Worm (Caenorhabditis elegans) whole organism, L4 larva: Measurements from ENCODE around the gene crls-1.

Experiments
- D1046.2 ChIP-seq: fragments of 200-800 bp; sonication (Bioruptor generic); IDR thresholded peaks from 2 replicates; pipeline ENCODE4 v1.3.6; 2022; ENCODE audit warnings: missing genetic modification characterization, missing compliant biosample characterization
- F37D6.2 ChIP-seq: sonication (generic microtip); optimal IDR thresholded peaks from 2 replicates; lab custom pipeline; 2016; ENCODE audit warnings: mild to moderate bottlenecking, missing genetic modification characterization, missing compliant biosample characterization
- F49E8.2 ChIP-seq: sonication (generic microtip); optimal IDR thresholded peaks from 2 replicates; lab custom pipeline; 2016; ENCODE audit warnings: missing compliant biosample characterization, mild to moderate bottlenecking, missing genetic modification characterization, borderline replicate concordance
- R02D3.7 ChIP-seq: fragments of 150-350 bp; sonication (generic microtip); optimal IDR thresholded peaks from 3 replicates; lab custom pipeline; 2014; ENCODE audit warnings: missing biosample characterization, missing genetic modification characterization
- T26A8.4 ChIP-seq: fragments of 200-800 bp; sonication (Bioruptor generic); IDR thresholded peaks from 2 replicates; pipeline ENCODE4 v1.3.6; 2022; ENCODE audit warnings: missing genetic modification characterization, missing compliant biosample characterization
- Y105C5A.15 ChIP-seq: fragments of 200-800 bp; sonication (Bioruptor generic); IDR thresholded peaks from 2 replicates; pipeline ENCODE4 v1.3.6; 2022; ENCODE audit warnings: missing genetic modification characterization, missing compliant biosample characterization
- Y48G9A.11 ChIP-seq: fragments of 200-800 bp; sonication (Bioruptor generic); IDR thresholded peaks from 2 replicates; pipeline ENCODE4 v1.3.6; 2022; ENCODE audit warnings: missing genetic modification reagents, missing genetic modification characterization, missing compliant biosample characterization
- Y5F2A.4 ChIP-seq: fragments of 200-800 bp; sonication (Bioruptor generic); optimal IDR thresholded peaks from 2 replicates; lab custom pipeline; 2018; ENCODE audit warnings: mild to moderate bottlenecking, missing genetic modification characterization, missing compliant biosample characterization
- ZK337.2 ChIP-seq: fragments of 200-800 bp; sonication (Bioruptor generic); IDR thresholded peaks from 2 replicates; pipeline ENCODE4 v1.3.6; 2022; ENCODE audit warnings: missing genetic modification reagents, missing genetic modification characterization, missing compliant biosample characterization
- arid-1 ChIP-seq: fragments of 200-800 bp; sonication (Bioruptor generic); conservative IDR thresholded peaks from 2 replicates; pipeline ENCODE4 v1.3.6; 2022; ENCODE audit warnings: missing genetic modification reagents, missing genetic modification characterization, missing compliant biosample characterization
- attf-4 ChIP-seq: sonication (generic microtip); optimal IDR thresholded peaks from 3 replicates; lab custom pipeline; 2017; ENCODE audit warnings: missing biosample characterization, missing genetic modification characterization
- ceh-28 ChIP-seq: fragments of 150-350 bp; optimal IDR thresholded peaks from 2 replicates; lab custom pipeline; 2014; ENCODE audit warnings: missing biosample characterization, missing genetic modification reagents, missing genetic modification characterization
- ceh-62 ChIP-seq: sonication (generic microtip); optimal IDR thresholded peaks from 2 replicates; lab custom pipeline; 2017; ENCODE audit warnings: missing biosample characterization, missing genetic modification characterization
- ceh-82 ChIP-seq: sonication (generic microtip); optimal IDR thresholded peaks from 2 replicates; lab custom pipeline; 2017; ENCODE audit warnings: missing biosample characterization, missing genetic modification characterization
- ces-1 ChIP-seq: fragments of 150-350 bp; sonication (generic microtip); optimal IDR thresholded peaks from 4 replicates; lab custom pipeline; 2014; ENCODE audit warnings: missing biosample characterization, missing genetic modification reagents, missing genetic modification characterization
- dmd-9 ChIP-seq: fragments of 200-800 bp; sonication (Bioruptor generic); IDR thresholded peaks from 2 replicates; pipeline ENCODE4 v1.3.6; 2022; ENCODE audit warnings: missing genetic modification reagents, missing genetic modification characterization, missing compliant biosample characterization
- dve-1 ChIP-seq: sonication (generic microtip); optimal IDR thresholded peaks from 2 replicates; lab custom pipeline; 2017; ENCODE audit warnings: antibody characterized with exemption, mild to moderate bottlenecking, missing genetic modification characterization, missing compliant biosample characterization; ENCODE audit not compliant: insufficient read depth
- egl-27 ChIP-seq: sonication (generic microtip); optimal IDR thresholded peaks from 3 replicates; lab custom pipeline; 2017; ENCODE audit warnings: missing biosample characterization, missing genetic modification reagents, missing genetic modification characterization
- fos-1 ChIP-seq: fragments of 150-350 bp; optimal IDR thresholded peaks from 2 replicates; lab custom pipeline; 2014; ENCODE audit warnings: missing biosample characterization, missing genetic modification characterization
- hif-1 ChIP-seq, 2 experiments: sonication (generic microtip); optimal IDR thresholded peaks; 2 replicates each; lab custom pipeline; 2016 to 2017; ENCODE audit warnings: missing compliant biosample characterization in 2 of 2, missing genetic modification characterization in 2 of 2, missing genetic modification reagents in 2 of 2, missing genotype in 2 of 2, mild to moderate bottlenecking in 1 of 2
- hlh-11 ChIP-seq: fragments of 200-800 bp; sonication (Bioruptor generic); optimal IDR thresholded peaks from 2 replicates; lab custom pipeline; 2018; ENCODE audit warnings: mild to moderate bottlenecking, missing genetic modification characterization, missing compliant biosample characterization
- jun-1 ChIP-seq: fragments of 150-350 bp; optimal IDR thresholded peaks from 2 replicates; lab custom pipeline; 2014; ENCODE audit warnings: missing biosample characterization, missing genetic modification reagents, missing genetic modification characterization
- lim-7 ChIP-seq: fragments of 200-800 bp; sonication (Bioruptor generic); IDR thresholded peaks from 2 replicates; pipeline ENCODE4 v1.3.6; 2022; ENCODE audit warnings: missing genetic modification characterization, missing compliant biosample characterization
- lin-1 ChIP-seq: fragments of 200-800 bp; sonication (Bioruptor generic); IDR thresholded peaks from 2 replicates; pipeline ENCODE4 v1.3.6; 2022; ENCODE audit warnings: missing genetic modification reagents, missing genetic modification characterization, missing compliant biosample characterization
- lin-15B ChIP-seq: fragments of 150-350 bp; sonication (generic microtip); optimal IDR thresholded peaks from 3 replicates; lab custom pipeline; 2014; ENCODE audit warnings: missing biosample characterization, missing genetic modification characterization
- lin-29 ChIP-seq: fragments of 200-800 bp; sonication (Bioruptor generic); IDR thresholded peaks from 2 replicates; pipeline ENCODE4 v1.3.6; 2022; ENCODE audit warnings: missing genetic modification reagents, missing genetic modification characterization, missing compliant biosample characterization
- lin-38 ChIP-seq: fragments of 200-800 bp; sonication (Bioruptor generic); IDR thresholded peaks from 2 replicates; pipeline ENCODE4 v1.3.6; 2022; ENCODE audit warnings: missing genetic modification reagents, missing genetic modification characterization, missing compliant biosample characterization
- lin-39 ChIP-seq: fragments of 150-350 bp; optimal IDR thresholded peaks from 2 replicates; lab custom pipeline; 2014; ENCODE audit warnings: missing biosample characterization, missing genetic modification reagents, missing genetic modification characterization
- lir-3 ChIP-seq: sonication (generic microtip); optimal IDR thresholded peaks from 2 replicates; lab custom pipeline; 2016; ENCODE audit warnings: mild to moderate bottlenecking, missing genetic modification characterization, missing compliant biosample characterization
- lsy-2 ChIP-seq, 2 experiments: fragments of 150-350 bp in 1 of 2; sonication (generic microtip) in 1 of 2; optimal IDR thresholded peaks; 2 replicates each; lab custom pipeline; 2014 to 2017; ENCODE audit warnings: missing biosample characterization in 2 of 2, missing genetic modification characterization in 2 of 2
- madf-9 ChIP-seq: fragments of 200-800 bp; sonication (Bioruptor generic); conservative IDR thresholded peaks from 2 replicates; pipeline ENCODE4 v1.3.6; 2022; ENCODE audit warnings: missing genetic modification reagents, missing genetic modification characterization, missing compliant biosample characterization
- mep-1 ChIP-seq: fragments of 150-350 bp; sonication (generic microtip); optimal IDR thresholded peaks from 3 replicates; lab custom pipeline; 2014; ENCODE audit warnings: missing biosample characterization, missing genetic modification characterization
- mes-2 ChIP-seq: sonication (generic microtip); optimal IDR thresholded peaks from 2 replicates; lab custom pipeline; 2016; ENCODE audit warnings: missing genotype, mild to moderate bottlenecking, missing genetic modification characterization, missing compliant biosample characterization; ENCODE audit not compliant: poor library complexity, severe bottlenecking
- nhr-10 ChIP-seq: fragments of 150-350 bp; optimal IDR thresholded peaks from 2 replicates; lab custom pipeline; 2014; ENCODE audit warnings: missing biosample characterization, missing genetic modification characterization
- nhr-11 ChIP-seq: fragments of 150-350 bp; optimal IDR thresholded peaks from 2 replicates; lab custom pipeline; 2014; ENCODE audit warnings: missing biosample characterization, missing genetic modification characterization
- nhr-111 ChIP-seq: fragments of 200-800 bp; sonication (Bioruptor generic); optimal IDR thresholded peaks from 2 replicates; lab custom pipeline; 2018; ENCODE audit warnings: mild to moderate bottlenecking, missing genetic modification characterization, missing compliant biosample characterization
- nhr-25 ChIP-seq: sonication (generic microtip); optimal IDR thresholded peaks from 2 replicates; lab custom pipeline; 2017; ENCODE audit warnings: missing genetic modification characterization, mild to moderate bottlenecking, missing compliant biosample characterization, antibody characterized with exemption, moderate library complexity, borderline replicate concordance; ENCODE audit not compliant: insufficient read depth
- nhr-28 ChIP-seq: fragments of 150-350 bp; optimal IDR thresholded peaks from 2 replicates; lab custom pipeline; 2014; ENCODE audit warnings: missing biosample characterization, missing genetic modification characterization
- nhr-42 ChIP-seq: fragments of 200-800 bp; sonication (Bioruptor generic); IDR thresholded peaks from 2 replicates; pipeline ENCODE4 v1.3.6; 2022; ENCODE audit warnings: missing genetic modification characterization, missing compliant biosample characterization
- nhr-48 ChIP-seq: sonication (generic microtip); optimal IDR thresholded peaks from 2 replicates; lab custom pipeline; 2016; ENCODE audit warnings: mild to moderate bottlenecking, missing genetic modification characterization, missing compliant biosample characterization
- php-3 ChIP-seq: fragments of 200-800 bp; sonication (Bioruptor generic); IDR thresholded peaks from 2 replicates; pipeline ENCODE4 v1.3.6; 2022; ENCODE audit warnings: missing genetic modification reagents, missing genetic modification characterization, missing compliant biosample characterization
- rbr-2 ChIP-seq: sonication (generic microtip); optimal IDR thresholded peaks from 2 replicates; lab custom pipeline; 2016; ENCODE audit warnings: missing genotype, missing genetic modification characterization, missing compliant biosample characterization
- saeg-2 ChIP-seq: fragments of 200-800 bp; sonication (Bioruptor generic); IDR thresholded peaks from 2 replicates; pipeline ENCODE4 v1.3.6; 2022; ENCODE audit warnings: missing genetic modification reagents, missing genetic modification characterization, missing compliant biosample characterization
- sdz-12 ChIP-seq: fragments of 200-800 bp; sonication (Bioruptor generic); optimal IDR thresholded peaks from 2 replicates; lab custom pipeline; 2018; ENCODE audit warnings: mild to moderate bottlenecking, missing genetic modification characterization, missing compliant biosample characterization
- set-16 ChIP-seq: fragments of 200-800 bp; sonication (Bioruptor generic); IDR thresholded peaks from 2 replicates; pipeline ENCODE4 v1.3.6; 2022; ENCODE audit warnings: missing genetic modification reagents, missing genetic modification characterization, missing compliant biosample characterization
- spr-1 ChIP-seq: sonication (generic microtip); optimal IDR thresholded peaks from 2 replicates; lab custom pipeline; 2016; ENCODE audit warnings: mild to moderate bottlenecking, missing genetic modification characterization, missing compliant biosample characterization
- spr-3 ChIP-seq: fragments of 200-800 bp; sonication (Bioruptor generic); optimal IDR thresholded peaks from 2 replicates; lab custom pipeline; 2018; ENCODE audit warnings: mild to moderate bottlenecking, missing genetic modification characterization, missing compliant biosample characterization
- unc-130 ChIP-seq: sonication (generic microtip); optimal IDR thresholded peaks from 2 replicates; lab custom pipeline; 2016; ENCODE audit warnings: missing genetic modification reagents, missing genetic modification characterization, missing compliant biosample characterization
- unc-39 ChIP-seq: sonication (generic microtip); optimal IDR thresholded peaks from 2 replicates; lab custom pipeline; 2017; ENCODE audit warnings: missing biosample characterization, missing genetic modification characterization
- unc-62 ChIP-seq, 3 experiments: fragments of 150-350 bp in 1 of 3; sonication (generic microtip); optimal IDR thresholded peaks in 2 of 3; peaks in 1 of 3; 1 replicate in 1 of 3; 2 replicates in 2 of 3; lab custom pipeline; 2014 to 2017; ENCODE audit warnings: missing biosample characterization in 3 of 3, missing genetic modification characterization in 3 of 3, missing genetic modification reagents in 3 of 3, missing genotype in 1 of 3
- zag-1 ChIP-seq: fragments of 150-350 bp; optimal IDR thresholded peaks from 2 replicates; lab custom pipeline; 2014; ENCODE audit warnings: missing biosample characterization, missing genetic modification characterization

crls-1 gene

DNA sequence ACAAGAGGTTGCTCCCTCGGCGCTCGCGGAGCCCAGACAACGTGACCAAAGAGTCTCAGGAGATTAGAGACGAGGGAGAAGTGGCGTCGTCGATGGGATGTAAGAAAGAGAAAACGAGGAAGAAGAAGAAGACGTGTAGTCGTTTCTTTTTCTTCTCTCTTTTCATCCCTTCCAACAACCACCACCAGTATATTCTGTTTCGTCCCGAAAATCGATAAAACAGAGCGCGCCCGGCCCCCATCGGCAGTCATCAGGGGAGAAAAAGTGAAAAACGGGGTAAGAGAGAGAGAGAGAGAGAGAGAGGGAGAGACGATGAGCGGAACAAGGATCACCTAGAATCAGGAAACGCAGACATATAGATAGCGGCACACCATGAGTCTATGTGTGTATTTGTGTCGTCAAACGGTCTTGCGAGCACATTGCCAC, 21.8 kb downstream of the crls-1 start (continued):
- no peak for TF ChIP-seq nhr-10 (tag; lab: Kevin White, UChicago)
- TF ChIP-seq set-16 (GFP tag; lab: Robert Waterston, UW): peak; percentile 54
- no peak for TF ChIP-seq D1046.2 (GFP tag; lab: Robert Waterston, UW)
- TF ChIP-seq spr-3 (GFP tag; lab: Kevin White, UChicago): no peak
- no peak for TF ChIP-seq attf-4 (tag; lab: Kevin White, UChicago)
- peak; percentile 88 for TF ChIP-seq rbr-2
- TF ChIP-seq egl-27 (tag; lab: Kevin White, UChicago): no peak
- TF ChIP-seq hlh-11 (tag; lab: Kevin White, UChicago): peak; percentile 80
- TF ChIP-seq madf-9: peak; percentile 51; the same call in 1 of the 2 replicates
- TF ChIP-seq nhr-42: no peak
- peak; percentile 60 for TF ChIP-seq nhr-11 (tag; lab: Kevin White, UChicago)
- TF ChIP-seq unc-62 (GFP tag; optimal IDR thresholded peaks at IDR 0.05 in 1 of 2; lab: Kevin White, UChicago): no peak
- no peak for TF ChIP-seq unc-62 (tag; optimal IDR thresholded peaks at IDR 0.05; lab: Kevin White, UChicago)
- no peak for TF ChIP-seq lin-29 (GFP tag; lab: Robert Waterston, UW)
- TF ChIP-seq R02D3.7 (tag; lab: Kevin White, UChicago): no peak
- TF ChIP-seq dve-1 (tag; lab: Kevin White, UChicago): peak; percentile 71
- no peak for TF ChIP-seq unc-39 (tag; lab: Kevin White, UChicago)
- TF ChIP-seq mep-1: peak; percentile 83
- no peak for TF ChIP-seq nhr-25
- no peak for TF ChIP-seq ceh-62 (tag; lab: Kevin White, UChicago)
- TF ChIP-seq zag-1 (tag; lab: Kevin White, UChicago): no peak
- no peak for TF ChIP-seq Y5F2A.4 (GFP tag; lab: Kevin White, UChicago)
- TF ChIP-seq dmd-9 (GFP tag; lab: Robert Waterston, UW): no peak
- peak; percentile 60 to 77 for TF ChIP-seq lsy-2 (tag; optimal IDR thresholded peaks at IDR 0.05; lab: Kevin White, UChicago)
- 0 out of 2 replicates have a peak, but pooled peaks have one; percentile 20 for TF ChIP-seq arid-1 (GFP tag; lab: Robert Waterston, UW)
- TF ChIP-seq saeg-2: no peak
- TF ChIP-seq lim-7 (GFP tag; lab: Robert Waterston, UW): no peak
- no peak for TF ChIP-seq fos-1
- peak; percentile 62 for TF ChIP-seq T26A8.4 (GFP tag; lab: Robert Waterston, UW)
- no peak for TF ChIP-seq ceh-82
- peak; percentile 41 for TF ChIP-seq spr-1 (tag; lab: Kevin White, UChicago)
- TF ChIP-seq php-3 (GFP tag; lab: Robert Waterston, UW): 0 out of 2 replicates have a peak, but pooled peaks have one; percentile 40
- TF ChIP-seq jun-1 (tag; lab: Kevin White, UChicago): no peak
- TF ChIP-seq nhr-111 (GFP tag; lab: Kevin White, UChicago): no peak
- peak; percentile 65 for TF ChIP-seq nhr-28
- TF ChIP-seq F49E8.2 (tag; lab: Kevin White, UChicago): no peak
- TF ChIP-seq F37D6.2: peak; percentile 70
- TF ChIP-seq hif-1 (tag; optimal IDR thresholded peaks at IDR 0.05; lab: Kevin White, UChicago): peak in 1 of 2 experiments; percentile 65
- TF ChIP-seq lin-1 (GFP tag; lab: Robert Waterston, UW): no peak
- no peak for TF ChIP-seq Y48G9A.11 (GFP tag; lab: Robert Waterston, UW)
- TF ChIP-seq lin-15B (tag; lab: Kevin White, UChicago): no peak
- peak; percentile 21 for TF ChIP-seq mes-2 (tag; lab: Kevin White, UChicago)
- TF ChIP-seq lin-39 (tag; lab: Kevin White, UChicago): no peak
- TF ChIP-seq ceh-28 (tag; lab: Kevin White, UChicago): peak; percentile 84
- TF ChIP-seq ces-1 (GFP tag; lab: Kevin White, UChicago): no peak
- TF ChIP-seq unc-130 (GFP tag; lab: Kevin White, UChicago): no peak
- TF ChIP-seq sdz-12 (GFP tag; lab: Kevin White, UChicago): no peak
- TF ChIP-seq ZK337.2: no peak
- no peak for TF ChIP-seq nhr-48 (tag; lab: Kevin White, UChicago)
- TF ChIP-seq lir-3: no peak
- peak; percentile 50; the same call in 1 of the 2 replicates for TF ChIP-seq lin-38
- no peak for TF ChIP-seq Y105C5A.15 (GFP tag; lab: Robert Waterston, UW)
